Worm (Caenorhabditis elegans): Measurements from ENCODE around the gene vha-6.

DNA sequence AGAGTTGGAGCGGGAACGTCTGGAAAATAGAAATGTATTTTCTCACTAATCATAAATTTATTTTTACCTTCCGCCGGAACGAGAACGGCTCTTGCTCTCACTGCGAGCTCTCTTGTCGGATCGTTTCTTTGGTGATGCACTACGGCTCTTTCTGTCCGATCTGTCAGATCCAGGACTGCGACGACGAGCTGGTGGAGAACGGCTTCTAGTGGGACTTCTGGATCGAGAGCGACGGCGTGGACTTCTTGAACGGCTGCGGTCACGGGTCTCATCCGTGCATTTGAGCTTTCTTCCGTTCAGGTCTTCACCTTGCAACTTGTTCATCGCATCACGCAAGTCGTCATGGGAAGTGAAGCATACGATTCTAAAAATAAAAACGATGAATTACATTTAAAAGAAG lies 13.5 kb upstream of the vha-6 start:
- TF ChIP-seq ama-1 (optimal IDR thresholded peaks at IDR 0.05), result no peak
- no peak for TF ChIP-seq pes-1 (GFP tag; IDR thresholded peaks at IDR 0.05)
- no peak for TF ChIP-seq ets-7 (tag; optimal IDR thresholded peaks at IDR 0.05)
- no peak for TF ChIP-seq scrt-1 (GFP tag; IDR thresholded peaks at IDR 0.05)
- no peak for TF ChIP-seq flt-1 (GFP tag; IDR thresholded peaks at IDR 0.05)
- no peak for TF ChIP-seq hmg-4 (GFP tag; optimal IDR thresholded peaks at IDR 0.05)
- no peak for TF ChIP-seq tbx-37 (GFP tag; conservative IDR thresholded peaks at IDR 0.05)
- no peak for TF ChIP-seq hmbx-1 (tag; optimal IDR thresholded peaks at IDR 0.05)
- no peak for TF ChIP-seq F13C5.2 (tag; optimal IDR thresholded peaks at IDR 0.05)
- no peak for TF ChIP-seq ceh-36 (tag; optimal IDR thresholded peaks at IDR 0.05)
- TF ChIP-seq B0310.2 (tag; optimal IDR thresholded peaks at IDR 0.05), result no peak
